Fruit fly (Drosophila melanogaster) whole organism, embryonic: ENCODE measurements around the gene CG7945.
A peak's percentile ranks its signal among the peaks of the same experiment; 100 is the strongest.

Source experiments
- Atf-2 ChIP-seq: fragments of 200-800 bp; sonication (Bioruptor generic); optimal IDR thresholded peaks from 2 replicates; lab custom pipeline; 2016; ENCODE audit warnings: missing biosample characterization, missing genetic modification characterization
- B-H2 ChIP-seq: fragments of 200-800 bp; sonication (Bioruptor generic); optimal IDR thresholded peaks from 2 replicates; lab custom pipeline; 2018; ENCODE audit warnings: missing biosample characterization, mild to moderate bottlenecking, missing genetic modification characterization
- Bgb ChIP-seq: fragments of 200-800 bp; sonication (Bioruptor generic); IDR thresholded peaks from 2 replicates; pipeline ENCODE4 v1.3.6; 2022; ENCODE audit warnings: missing biosample characterization, missing genetic modification characterization; ENCODE audit not compliant: partially characterized antibody
- CG11398 ChIP-seq: fragments of 200-800 bp; sonication (Bioruptor generic); optimal IDR thresholded peaks from 2 replicates; lab custom pipeline; 2016; ENCODE audit warnings: missing biosample characterization, missing genetic modification characterization
- CG11696 ChIP-seq: fragments of 200-800 bp; sonication (Bioruptor generic); IDR thresholded peaks from 2 replicates; pipeline ENCODE4 v1.3.6; 2022; ENCODE audit warnings: missing biosample characterization, missing genetic modification characterization
- CG13894 ChIP-seq: fragments of 200-800 bp; sonication (Bioruptor generic); optimal IDR thresholded peaks from 3 replicates; lab custom pipeline; 2018; ENCODE audit warnings: missing biosample characterization, mild to moderate bottlenecking, missing genetic modification characterization, moderate library complexity
- CG15269 ChIP-seq: fragments of 200-800 bp; sonication (Bioruptor generic); optimal IDR thresholded peaks from 2 replicates; lab custom pipeline; 2018; ENCODE audit warnings: missing biosample characterization, mild to moderate bottlenecking, missing genetic modification characterization, moderate library complexity
- CG1603 ChIP-seq: fragments of 200-800 bp; sonication (Bioruptor generic); optimal IDR thresholded peaks from 2 replicates; lab custom pipeline; 2019; ENCODE audit warnings: missing biosample characterization, mild to moderate bottlenecking, missing genetic modification characterization, moderate library complexity
- CG1647 ChIP-seq: fragments of 200-800 bp; sonication (Bioruptor generic); optimal IDR thresholded peaks from 3 replicates; lab custom pipeline; 2016; ENCODE audit warnings: missing biosample characterization, missing genetic modification characterization
- CG16813 ChIP-seq: fragments of 200-800 bp; sonication (Bioruptor generic); IDR thresholded peaks from 3 replicates; pipeline ENCODE4 v1.3.6; 2022; ENCODE audit warnings: missing biosample characterization, missing genetic modification characterization; ENCODE audit not compliant: partially characterized antibody
- CG17829 ChIP-seq: fragments of 200-800 bp; optimal IDR thresholded peaks from 2 replicates; lab custom pipeline; 2019; ENCODE audit warnings: missing biosample characterization, mild to moderate bottlenecking, missing genetic modification characterization, moderate library complexity
- CG17912 ChIP-seq: fragments of 200-800 bp; sonication (Bioruptor generic); optimal IDR thresholded peaks from 2 replicates; lab custom pipeline; 2018; ENCODE audit warnings: missing biosample characterization, mild to moderate bottlenecking, missing genetic modification characterization
- CG2129 ChIP-seq: fragments of 200-800 bp; sonication (Bioruptor generic); IDR thresholded peaks from 2 replicates; pipeline ENCODE4 v1.3.6; 2022; ENCODE audit warnings: missing biosample characterization, missing genetic modification characterization; ENCODE audit not compliant: partially characterized antibody
- CG31388 ChIP-seq: fragments of 200-800 bp; sonication (Bioruptor generic); optimal IDR thresholded peaks from 2 replicates; lab custom pipeline; 2016; ENCODE audit warnings: missing biosample characterization, missing genetic modification characterization
- CG3838 ChIP-seq: fragments of 200-800 bp; sonication (Bioruptor generic); optimal IDR thresholded peaks from 3 replicates; lab custom pipeline; 2016; ENCODE audit warnings: missing biosample characterization, missing genetic modification characterization
- CG4617 ChIP-seq: fragments of 200-800 bp; sonication (Bioruptor generic); optimal IDR thresholded peaks from 3 replicates; lab custom pipeline; 2016; ENCODE audit warnings: missing biosample characterization, missing genetic modification characterization, borderline replicate concordance
- CG4707 ChIP-seq: fragments of 200-800 bp; sonication (Bioruptor generic); optimal IDR thresholded peaks from 2 replicates; lab custom pipeline; 2018; ENCODE audit warnings: missing biosample characterization, mild to moderate bottlenecking, missing genetic modification characterization, moderate library complexity
- CG6813 ChIP-seq: fragments of 200-800 bp; sonication (Bioruptor generic); optimal IDR thresholded peaks from 2 replicates; lab custom pipeline; 2017; ENCODE audit warnings: missing biosample characterization, missing genetic modification characterization, mild to moderate bottlenecking, moderate library complexity, missing genetic modification reagents
- CG7556 ChIP-seq: fragments of 200-800 bp; sonication (Bioruptor generic); optimal IDR thresholded peaks from 2 replicates; lab custom pipeline; 2017; ENCODE audit warnings: missing biosample characterization, mild to moderate bottlenecking, missing genetic modification characterization
- CG8765 ChIP-seq: fragments of 200-800 bp; sonication (Bioruptor generic); IDR thresholded peaks from 2 replicates; pipeline ENCODE4 v1.3.6; 2022; ENCODE audit warnings: missing biosample characterization, missing genetic modification characterization
- CG9437 ChIP-seq: fragments of 200-800 bp; sonication (Bioruptor generic); optimal IDR thresholded peaks from 2 replicates; lab custom pipeline; 2018; ENCODE audit warnings: missing biosample characterization, mild to moderate bottlenecking, missing genetic modification characterization
- CG9817 ChIP-seq: fragments of 200-800 bp; sonication (Bioruptor generic); optimal IDR thresholded peaks from 2 replicates; lab custom pipeline; 2018; ENCODE audit warnings: missing biosample characterization, mild to moderate bottlenecking, missing genetic modification characterization, moderate library complexity
- D19A ChIP-seq: fragments of 200-800 bp; optimal IDR thresholded peaks from 3 replicates; lab custom pipeline; 2019; ENCODE audit warnings: missing biosample characterization, mild to moderate bottlenecking, missing genetic modification characterization, moderate library complexity
- ERR ChIP-seq: fragments of 200-800 bp; sonication (Bioruptor generic); optimal IDR thresholded peaks from 2 replicates; lab custom pipeline; 2016; ENCODE audit warnings: missing biosample characterization, missing genetic modification characterization
- Hey ChIP-seq: fragments of 200-800 bp; sonication (Bioruptor generic); optimal IDR thresholded peaks from 3 replicates; lab custom pipeline; 2018; ENCODE audit warnings: missing biosample characterization, mild to moderate bottlenecking, missing genetic modification characterization
- Sox102F ChIP-seq: fragments of 200-800 bp; sonication (Bioruptor generic); optimal IDR thresholded peaks from 2 replicates; lab custom pipeline; 2018; ENCODE audit warnings: missing biosample characterization, mild to moderate bottlenecking, missing genetic modification characterization, moderate library complexity
- Tbp ChIP-seq: fragments of >200 bp; optimal IDR thresholded peaks from 2 replicates; lab custom pipeline; 2018; ENCODE audit warnings: missing biosample characterization, missing genetic modification characterization
- ab ChIP-seq: fragments of 200-800 bp; sonication (Bioruptor generic); optimal IDR thresholded peaks from 2 replicates; lab custom pipeline; 2016; ENCODE audit warnings: missing biosample characterization, missing genetic modification characterization
- ase ChIP-seq: fragments of 200-800 bp; sonication (Bioruptor generic); IDR thresholded peaks from 3 replicates; pipeline ENCODE4 v1.3.6; 2022; ENCODE audit warnings: missing biosample characterization, missing genetic modification characterization
- az2 ChIP-seq: fragments of 200-800 bp; sonication (Bioruptor generic); optimal IDR thresholded peaks from 3 replicates; lab custom pipeline; 2016; ENCODE audit warnings: missing biosample characterization, missing genetic modification characterization
- bigmax ChIP-seq: fragments of 200-800 bp; sonication (Bioruptor generic); optimal IDR thresholded peaks from 2 replicates; lab custom pipeline; 2018; ENCODE audit warnings: missing biosample characterization, mild to moderate bottlenecking, missing genetic modification characterization
- btn ChIP-seq: fragments of 200-800 bp; sonication (Bioruptor generic); optimal IDR thresholded peaks from 2 replicates; lab custom pipeline; 2016; ENCODE audit warnings: missing biosample characterization, missing genetic modification characterization
- chn ChIP-seq: fragments of 200-800 bp; sonication (Bioruptor generic); optimal IDR thresholded peaks from 2 replicates; lab custom pipeline; 2016; ENCODE audit warnings: missing biosample characterization, missing genetic modification characterization
- danr ChIP-seq: fragments of 200-800 bp; sonication (Bioruptor generic); IDR thresholded peaks from 2 replicates; pipeline ENCODE4 v1.3.6; 2022; ENCODE audit warnings: missing biosample characterization, missing genetic modification characterization
- dpn ChIP-seq, 2 experiments: fragments of 200-800 bp; sonication (Bioruptor generic); optimal IDR thresholded peaks; 3 replicates each; lab custom pipeline; 2016; ENCODE audit warnings: missing biosample characterization in 2 of 2, missing genetic modification characterization in 2 of 2
- emc ChIP-seq: fragments of 200-800 bp; sonication (Bioruptor generic); optimal IDR thresholded peaks from 2 replicates; lab custom pipeline; 2016; ENCODE audit warnings: missing biosample characterization, missing genetic modification characterization
- ems ChIP-seq: fragments of 200-800 bp; sonication (Bioruptor generic); optimal IDR thresholded peaks from 3 replicates; lab custom pipeline; 2016; ENCODE audit warnings: missing biosample characterization, missing genetic modification characterization
- gcm ChIP-seq: fragments of 200-800 bp; sonication (Bioruptor generic); optimal IDR thresholded peaks from 2 replicates; lab custom pipeline; 2019; ENCODE audit warnings: missing biosample characterization, mild to moderate bottlenecking, missing genetic modification characterization, moderate library complexity
- gem ChIP-seq: fragments of 200-800 bp; sonication (Bioruptor generic); optimal IDR thresholded peaks from 2 replicates; lab custom pipeline; 2019; ENCODE audit warnings: missing biosample characterization, mild to moderate bottlenecking, missing genetic modification characterization, moderate library complexity
- gt ChIP-seq: fragments of 200-800 bp; sonication (Bioruptor generic); IDR thresholded peaks from 2 replicates; pipeline ENCODE4 v1.3.6; 2022; ENCODE audit warnings: missing biosample characterization, missing genetic modification characterization
- pan ChIP-seq, 4 experiments: fragments of >200 bp in 3 of 4; fragments of 200-800 bp in 1 of 4; sonication (Bioruptor generic) in 1 of 4; optimal IDR thresholded peaks in 3 of 4; IDR thresholded peaks in 1 of 4; 2 replicates each; pipeline versions ENCODE4 v1.3.6 to Lab custom; 2017 to 2022; ENCODE audit warnings: missing biosample characterization in 2 of 4, missing genetic modification characterization in 2 of 4, mixed read lengths in 1 of 4
- sd ChIP-seq: fragments of 200-800 bp; sonication (Bioruptor generic); optimal IDR thresholded peaks from 3 replicates; lab custom pipeline; 2018; ENCODE audit warnings: missing biosample characterization, mild to moderate bottlenecking, missing genetic modification characterization, moderate library complexity
- shn ChIP-seq: fragments of 200-800 bp; sonication (Bioruptor generic); optimal IDR thresholded peaks from 3 replicates; lab custom pipeline; 2016; ENCODE audit warnings: missing biosample characterization, missing genetic modification characterization
- sisA ChIP-seq: fragments of 200-800 bp; sonication (Bioruptor generic); IDR thresholded peaks from 2 replicates; pipeline ENCODE4 v1.3.6; 2022; ENCODE audit warnings: missing biosample characterization, missing genetic modification characterization
- slp2 ChIP-seq: fragments of 200-800 bp; sonication (Bioruptor generic); optimal IDR thresholded peaks from 2 replicates; lab custom pipeline; 2016; ENCODE audit warnings: missing biosample characterization, missing genetic modification characterization
- stwl ChIP-seq: fragments of 200-800 bp; sonication (Bioruptor generic); optimal IDR thresholded peaks from 3 replicates; lab custom pipeline; 2018; ENCODE audit warnings: missing biosample characterization, mild to moderate bottlenecking, missing genetic modification characterization, moderate library complexity
- tin ChIP-seq: fragments of 200-800 bp; sonication (Bioruptor generic); optimal IDR thresholded peaks from 3 replicates; lab custom pipeline; 2016; ENCODE audit warnings: missing biosample characterization, missing genetic modification characterization
- tio ChIP-seq: fragments of 200-800 bp; sonication (Bioruptor generic); optimal IDR thresholded peaks from 2 replicates; lab custom pipeline; 2017; ENCODE audit warnings: missing biosample characterization, missing genetic modification characterization, inconsistent platforms
- vfl ChIP-seq: fragments of 200-800 bp; sonication (Bioruptor generic); optimal IDR thresholded peaks from 2 replicates; lab custom pipeline; 2016; ENCODE audit warnings: missing biosample characterization, missing genetic modification characterization
- zfh1 ChIP-seq: fragments of 200-800 bp; sonication (Bioruptor generic); IDR thresholded peaks from 3 replicates; pipeline ENCODE4 v1.3.6; 2022; ENCODE audit warnings: missing biosample characterization, missing genetic modification characterization

CG7945 gene

dm6 chr3L:15523806-15524346 is at the start of gene CG7945 (continued):
- TF ChIP-seq CG1647 (no peak), tio (no peak), bigmax (GFP tag; lab: Kevin White, UChicago) (no peak), Bgb (GFP tag; lab: Robert Waterston, UW) (peak; percentile 70), CG6813 (GFP tag; lab: Kevin White, UChicago) (no peak), CG13894 (tag; lab: Kevin White, UChicago) (no peak), CG11696 (GFP tag; lab: Robert Waterston, UW) (no peak), CG1603 (tag; lab: Kevin White, UChicago) (peak; percentile 60), ase (GFP tag; lab: Robert Waterston, UW) (no peak), D19A (tag; lab: Kevin White, UChicago) (no peak), CG15269 (tag; lab: Kevin White, UChicago) (no peak), Tbp (GFP tag; lab: Kevin White, UChicago) (no peak), CG9817 (tag; lab: Kevin White, UChicago) (no peak), Hey (tag; lab: Kevin White, UChicago) (no peak), gem (tag; lab: Kevin White, UChicago) (no peak), btn (GFP tag; lab: Kevin White, UChicago) (no peak), shn (GFP tag; lab: Kevin White, UChicago) (no peak), CG16813 (GFP tag; lab: Robert Waterston, UW) (peak; percentile 59; the same call in 2 of the 3 replicates), CG4617 (GFP tag; lab: Kevin White, UChicago) (peak; percentile 66), tin (GFP tag; lab: Kevin White, UChicago) (no peak), CG31388 (no peak), dpn (GFP tag; optimal IDR thresholded peaks at IDR 0.05; lab: Kevin White, UChicago) (no peak), CG2129 (GFP tag; lab: Robert Waterston, UW) (no peak), zfh1 (GFP tag; lab: Robert Waterston, UW) (no peak), CG17912 (GFP tag; lab: Kevin White, UChicago) (no peak), pan (optimal IDR thresholded peaks at IDR 0.05; lab: Kevin White, UChicago) (no peak), pan (GFP tag; optimal IDR thresholded peaks at IDR 0.05 in 1 of 2, IDR thresholded peaks at IDR 0.05 in 1 of 2) (no peak), CG7556 (no peak), CG3838 (no peak), CG4707 (GFP tag; lab: Kevin White, UChicago) (no peak), vfl (GFP tag; lab: Kevin White, UChicago) (no peak), stwl (tag; lab: Kevin White, UChicago) (peak; percentile 87), gcm (GFP tag; lab: Kevin White, UChicago) (no peak), az2 (GFP tag; lab: Kevin White, UChicago) (no peak), CG17829 (peak; percentile 43), sisA (GFP tag; lab: Robert Waterston, UW) (no peak), slp2 (GFP tag; lab: Kevin White, UChicago) (no peak), Sox102F (GFP tag; lab: Kevin White, UChicago) (no peak), ERR (GFP tag; lab: Kevin White, UChicago) (no peak), chn (GFP tag; lab: Kevin White, UChicago) (no peak), CG8765 (GFP tag; lab: Robert Waterston, UW) (no peak), emc (GFP tag; lab: Kevin White, UChicago) (no peak), ems (no peak), CG11398 (GFP tag; lab: Kevin White, UChicago) (no peak), danr (no peak), Atf-2 (GFP tag; lab: Kevin White, UChicago) (no peak), B-H2 (GFP tag; lab: Kevin White, UChicago) (peak; percentile 22), sd (no peak), CG9437 (GFP tag; lab: Kevin White, UChicago) (no peak), gt (GFP tag; lab: Robert Waterston, UW) (no peak), ab (GFP tag; lab: Kevin White, UChicago) (no peak)
